Fruit fly (Drosophila melanogaster): ENCODE results near the gene Las.

The Las gene

DNA sequence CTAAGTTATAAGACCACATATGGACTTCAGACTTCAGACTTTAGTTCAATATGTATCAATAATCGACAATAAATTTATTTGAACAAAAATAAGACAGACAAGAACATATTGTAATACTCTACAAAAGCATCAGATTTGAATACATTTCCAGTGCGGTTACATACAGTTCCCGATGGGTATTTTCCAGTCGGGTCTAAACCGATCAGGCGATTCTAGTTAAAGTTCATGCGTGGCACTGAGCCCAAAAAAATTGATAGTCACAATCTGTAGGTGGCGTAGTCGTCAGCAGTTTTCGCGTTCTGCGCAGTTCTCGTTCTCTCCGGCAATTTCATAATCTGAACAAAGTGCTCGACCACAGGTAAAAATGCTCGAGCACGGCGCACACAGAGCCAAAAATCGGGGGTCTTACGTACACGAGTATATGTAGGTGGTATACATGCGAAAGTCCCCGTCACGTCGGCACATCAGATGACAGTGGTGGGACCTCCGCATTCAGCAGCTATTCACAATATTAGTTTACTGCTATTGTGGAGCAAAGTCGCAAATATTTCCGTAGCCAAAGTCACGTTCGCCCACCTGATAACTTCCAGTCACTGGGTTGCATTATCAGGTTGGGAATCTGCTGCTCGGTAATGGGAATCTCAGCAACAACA, 36.8 kb downstream of the Las start:
- peak; percentile 93 for TF ChIP-seq noc (tag; optimal IDR thresholded peaks at IDR 0.05)

DNA sequence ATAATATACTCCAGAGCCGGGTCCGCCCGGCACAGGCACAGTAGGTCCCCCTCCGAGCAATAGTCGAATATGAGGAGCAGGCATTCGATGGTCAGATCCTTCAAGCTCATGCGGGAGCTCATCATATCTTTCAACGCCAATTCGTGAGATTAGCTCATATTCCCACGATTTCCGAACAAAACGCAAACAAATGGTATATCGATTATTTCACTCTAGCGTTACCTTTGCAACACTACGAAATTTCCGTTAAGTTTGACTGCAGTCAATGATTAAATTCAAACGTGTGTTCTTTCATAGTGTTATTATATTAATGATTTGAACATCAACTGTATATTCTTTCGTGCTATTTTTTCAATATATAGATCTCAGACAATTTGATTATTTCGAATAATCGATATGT, 38.8 kb downstream of the Las start, which contains the start of gene CG33969:
Gene CG33969 (minus strand): TSS at position 197 of the 400 bp plus-strand sequence.
- no peak for TF ChIP-seq noc (tag; optimal IDR thresholded peaks at IDR 0.05)

- TF ChIP-seq noc (tag; optimal IDR thresholded peaks at IDR 0.05), result peak; percentile 58
These were observed 43.2 kb downstream of the Las start for dm6 chr3L:20388983-20389382.

DNA sequence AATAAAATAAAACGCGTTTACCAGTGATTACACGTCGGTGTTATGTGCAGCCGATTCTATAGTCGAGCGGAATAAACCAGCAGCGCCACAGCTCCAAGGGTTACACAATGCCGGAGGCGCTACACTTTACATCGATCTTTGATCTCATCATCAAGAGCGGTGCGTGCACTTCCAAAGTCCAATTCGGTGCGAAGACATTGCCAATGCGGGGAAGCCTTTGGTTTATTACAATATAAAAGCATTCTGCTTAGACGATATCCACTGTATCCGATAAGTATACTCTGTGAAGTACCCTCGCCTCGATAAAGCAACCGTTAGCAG, 44.4 kb downstream of the Las start:
- no peak for TF ChIP-seq noc (tag; optimal IDR thresholded peaks at IDR 0.05)

DNA sequence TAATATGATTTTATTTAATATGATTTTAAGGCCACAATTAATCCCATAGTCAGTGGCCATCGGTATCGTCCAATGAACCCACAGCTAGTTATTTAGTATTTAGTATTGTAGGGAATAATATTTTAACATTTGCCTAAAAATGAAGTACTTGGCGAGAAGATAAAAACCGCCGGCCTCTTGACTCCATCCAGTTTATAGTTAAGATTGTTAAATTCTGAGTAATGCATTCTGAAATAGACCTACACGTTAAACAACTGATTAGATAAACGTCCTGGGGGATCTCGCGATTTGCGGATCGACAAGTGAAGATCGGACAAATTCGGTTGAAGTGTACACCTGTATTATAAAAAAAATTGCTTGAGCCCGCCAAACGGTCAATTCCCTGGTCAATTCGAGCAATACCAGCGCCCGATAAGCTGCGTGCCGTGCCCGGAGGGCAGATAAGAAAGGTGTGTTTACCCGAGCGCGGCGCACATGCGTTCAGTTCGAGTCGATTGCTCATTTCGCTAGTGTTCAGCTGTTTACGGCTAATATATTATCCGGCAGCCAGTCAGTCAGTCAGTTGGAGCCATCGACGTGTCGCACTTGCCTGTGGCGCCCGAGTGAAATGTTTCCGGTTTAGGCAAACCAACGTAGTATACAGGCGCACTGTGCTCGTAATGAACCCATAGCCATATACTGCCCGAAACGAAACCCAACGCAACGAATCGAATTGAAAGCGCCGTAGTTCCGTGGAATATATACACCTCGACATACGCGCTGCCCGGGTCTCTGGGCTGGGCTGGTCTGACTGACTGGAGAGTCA, 44.9 kb downstream of the Las start:
- TF ChIP-seq noc (tag; optimal IDR thresholded peaks at IDR 0.05), result peak; percentile 53

dm6 chr3L:20385969-20386370, 46.2 kb downstream of the Las start:
- peak; percentile 3 for TF ChIP-seq noc (tag; optimal IDR thresholded peaks at IDR 0.05)

DNA sequence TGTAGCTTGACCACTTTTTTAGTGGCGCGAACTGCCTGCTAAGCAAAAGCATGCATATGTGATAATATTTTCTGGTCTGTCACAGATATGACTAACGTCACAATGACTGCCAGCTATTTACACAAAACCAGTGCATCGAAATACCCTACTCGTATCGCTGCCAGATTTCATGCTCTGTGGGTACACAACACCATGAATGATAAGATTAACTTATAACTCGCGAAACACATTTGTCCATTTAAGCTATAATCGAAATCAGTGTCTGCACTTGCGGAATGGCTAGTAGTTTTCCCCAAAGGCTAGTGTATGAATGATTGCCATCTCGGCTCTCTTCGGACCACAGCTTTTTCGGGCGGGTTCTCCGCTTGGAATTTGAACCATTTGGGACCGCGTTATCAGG, 46.8 kb downstream of the Las start:
- TF ChIP-seq noc (tag; optimal IDR thresholded peaks at IDR 0.05), result peak; percentile 40

dm6 chr3L:20385006-20385405, 47.2 kb downstream of the Las start:
- no peak for TF ChIP-seq noc (tag; optimal IDR thresholded peaks at IDR 0.05)

- peak; percentile 81 for TF ChIP-seq noc (tag; optimal IDR thresholded peaks at IDR 0.05)
These were observed 47.9 kb downstream of the Las start, which contains the start of the genes CG5498 and fbl for dm6 chr3L:20384086-20384810. Gene CG5498, minus strand, starts transcription at chr3L:20384109. Gene fbl, plus strand, starts transcription at chr3L:20384429.
